Worm (Caenorhabditis elegans): Measurements from ENCODE around the gene F35H12.1.

ce11 chrX:936013-936412, 2.4 kb downstream of the F35H12.1 start:
- TF ChIP-seq nhr-237 (tag; optimal IDR thresholded peaks at IDR 0.05) (no peak), tlp-1 (tag; optimal IDR thresholded peaks at IDR 0.05) (no peak), aha-1 (tag; optimal IDR thresholded peaks at IDR 0.05) (no peak), unc-62 (GFP tag; optimal IDR thresholded peaks at IDR 0.05) (no peak), fos-1 (tag; optimal IDR thresholded peaks at IDR 0.05) (no peak), unc-130 (tag; optimal IDR thresholded peaks at IDR 0.05) (no peak), nhr-77 (tag; optimal IDR thresholded peaks at IDR 0.05) (no peak), ztf-11 (tag; optimal IDR thresholded peaks at IDR 0.05) (no peak), egl-27 (tag; optimal IDR thresholded peaks at IDR 0.05) (no peak), skn-1 (tag; optimal IDR thresholded peaks at IDR 0.05) (no peak)

All from whole organism, L1 larva.